Worm (Caenorhabditis elegans) whole organism, midembryonic: ENCODE measurements around the gene ZK185.4.

Source experiments
- T22C8.4 ChIP-seq: fragments of 200-800 bp; sonication (Bioruptor generic); IDR thresholded peaks from 2 replicates; pipeline ENCODE4 v1.3.6; 2022; ENCODE audit warnings: missing genetic modification characterization, missing compliant biosample characterization
- cog-1 ChIP-seq: sonication (generic microtip); optimal IDR thresholded peaks from 2 replicates; lab custom pipeline; 2016; ENCODE audit warnings: missing genetic modification characterization, missing compliant biosample characterization
- flt-1 ChIP-seq: fragments of 200-800 bp; sonication (Bioruptor generic); IDR thresholded peaks from 2 replicates; pipeline ENCODE4 v1.3.6; 2022; ENCODE audit warnings: missing genetic modification characterization, missing compliant biosample characterization
- klf-2 ChIP-seq: fragments of 200-800 bp; sonication (Bioruptor generic); conservative IDR thresholded peaks from 2 replicates; pipeline ENCODE4 v1.3.6; 2022; ENCODE audit warnings: missing genetic modification reagents, missing genetic modification characterization, missing compliant biosample characterization
- med-1 ChIP-seq: sonication (generic microtip); optimal IDR thresholded peaks from 2 replicates; lab custom pipeline; 2017; ENCODE audit warnings: missing genetic modification characterization, mild to moderate bottlenecking, missing compliant biosample characterization, antibody characterized with exemption, missing genetic modification reagents; ENCODE audit not compliant: insufficient read depth
- tab-1 ChIP-seq: fragments of 200-800 bp; sonication (Bioruptor generic); IDR thresholded peaks from 2 replicates; pipeline ENCODE4 v1.3.6; 2022; ENCODE audit warnings: missing genetic modification characterization, missing compliant biosample characterization
- ztf-23 ChIP-seq: fragments of 200-800 bp; sonication (Bioruptor generic); IDR thresholded peaks from 2 replicates; pipeline ENCODE4 v1.3.6; 2022; ENCODE audit warnings: missing genetic modification reagents, missing genetic modification characterization, missing compliant biosample characterization
- ztf-29 ChIP-seq: fragments of 200-800 bp; sonication (Bioruptor generic); IDR thresholded peaks from 2 replicates; pipeline ENCODE4 v1.3.6; 2022; ENCODE audit warnings: missing genetic modification reagents, missing genetic modification characterization, missing compliant biosample characterization

ce11 chrIV:4484555-4484954 lies 48.4 kb downstream of the ZK185.4 start:
- TF ChIP-seq ztf-23 (GFP tag; lab: Robert Waterston, UW) (no peak), T22C8.4 (GFP tag; lab: Robert Waterston, UW) (no peak), ztf-29 (GFP tag; lab: Robert Waterston, UW) (no peak), flt-1 (GFP tag; lab: Robert Waterston, UW) (no peak), tab-1 (GFP tag; lab: Robert Waterston, UW) (no peak), klf-2 (GFP tag; lab: Robert Waterston, UW) (no peak), cog-1 (tag; lab: Kevin White, UChicago) (no peak), med-1 (no peak)
